Worm (Caenorhabditis elegans) whole organism, late embryonic: ENCODE data around the gene srd-51.

Experiments
- C38D4.7 ChIP-seq: fragments of 200-800 bp; sonication (Bioruptor generic); optimal IDR thresholded peaks from 2 replicates; lab custom pipeline; 2018; ENCODE audit warnings: mild to moderate bottlenecking, missing genetic modification characterization, moderate library complexity, missing compliant biosample characterization
- K02D7.2 ChIP-seq: sonication (generic microtip); optimal IDR thresholded peaks from 2 replicates; lab custom pipeline; 2017; ENCODE audit warnings: mild to moderate bottlenecking, missing genetic modification characterization, missing compliant biosample characterization
- K09A11.1 ChIP-seq: sonication (generic microtip); optimal IDR thresholded peaks from 2 replicates; lab custom pipeline; 2017; ENCODE audit warnings: antibody characterized with exemption, mild to moderate bottlenecking, missing genetic modification characterization, missing compliant biosample characterization; ENCODE audit not compliant: insufficient read depth
- Y22D7AL.16 ChIP-seq: sonication (generic microtip); optimal IDR thresholded peaks from 2 replicates; lab custom pipeline; 2016; ENCODE audit warnings: missing genetic modification characterization, missing compliant biosample characterization
- ahr-1 ChIP-seq: sonication (generic microtip); optimal IDR thresholded peaks from 2 replicates; lab custom pipeline; 2016; ENCODE audit warnings: missing genetic modification characterization, missing compliant biosample characterization
- ceh-14 ChIP-seq: sonication (generic microtip); optimal IDR thresholded peaks from 2 replicates; lab custom pipeline; 2016; ENCODE audit warnings: missing genotype, missing genetic modification characterization, missing compliant biosample characterization
- ceh-18 ChIP-seq: sonication (generic microtip); optimal IDR thresholded peaks from 2 replicates; lab custom pipeline; 2016; ENCODE audit warnings: missing genetic modification characterization, missing compliant biosample characterization
- ceh-2 ChIP-seq: sonication (generic microtip); optimal IDR thresholded peaks from 2 replicates; lab custom pipeline; 2016; ENCODE audit warnings: missing genotype, missing genetic modification characterization, missing compliant biosample characterization
- ceh-22 ChIP-seq: sonication (generic microtip); optimal IDR thresholded peaks from 2 replicates; lab custom pipeline; 2017; ENCODE audit warnings: missing biosample characterization, missing genetic modification characterization
- ceh-30 ChIP-seq: fragments of 150-350 bp; optimal IDR thresholded peaks from 2 replicates; lab custom pipeline; 2014; ENCODE audit warnings: missing biosample characterization, missing genetic modification characterization
- ceh-34 ChIP-seq: sonication (generic microtip); optimal IDR thresholded peaks from 2 replicates; lab custom pipeline; 2016; ENCODE audit warnings: mild to moderate bottlenecking, missing genetic modification characterization, missing compliant biosample characterization
- ceh-48 ChIP-seq: sonication (generic microtip); optimal IDR thresholded peaks from 2 replicates; lab custom pipeline; 2016; ENCODE audit warnings: missing genetic modification characterization, inconsistent platforms, missing compliant biosample characterization
- ceh-6 ChIP-seq: fragments of 200-800 bp; sonication (Bioruptor generic); optimal IDR thresholded peaks from 2 replicates; lab custom pipeline; 2018; ENCODE audit warnings: mild to moderate bottlenecking, missing genetic modification characterization, missing compliant biosample characterization
- ceh-9 ChIP-seq: sonication (generic microtip); optimal IDR thresholded peaks from 2 replicates; lab custom pipeline; 2016; ENCODE audit warnings: mild to moderate bottlenecking, missing genetic modification characterization, inconsistent platforms, missing compliant biosample characterization
- che-1 ChIP-seq: sonication (generic microtip); optimal IDR thresholded peaks from 2 replicates; lab custom pipeline; 2016; ENCODE audit warnings: mild to moderate bottlenecking, missing genetic modification characterization, missing compliant biosample characterization
- dmd-4 ChIP-seq: sonication (generic microtip); optimal IDR thresholded peaks from 2 replicates; lab custom pipeline; 2016; ENCODE audit warnings: borderline replicate concordance, missing genetic modification characterization, missing compliant biosample characterization
- dve-1 ChIP-seq: sonication (generic microtip); optimal IDR thresholded peaks from 2 replicates; lab custom pipeline; 2017; ENCODE audit warnings: antibody characterized with exemption, mild to moderate bottlenecking, missing genetic modification characterization, missing compliant biosample characterization
- elt-2 ChIP-seq: sonication (generic microtip); optimal IDR thresholded peaks from 2 replicates; lab custom pipeline; 2016; ENCODE audit warnings: missing genetic modification reagents, missing genetic modification characterization, missing compliant biosample characterization
- elt-4 ChIP-seq: sonication (generic microtip); optimal IDR thresholded peaks from 2 replicates; lab custom pipeline; 2016; ENCODE audit warnings: missing genetic modification characterization, missing compliant biosample characterization
- ets-4 ChIP-seq: sonication (generic microtip); optimal IDR thresholded peaks from 2 replicates; lab custom pipeline; 2016; ENCODE audit warnings: missing genetic modification characterization, missing compliant biosample characterization
- eyg-1 ChIP-seq: sonication (generic microtip); optimal IDR thresholded peaks from 2 replicates; lab custom pipeline; 2016; ENCODE audit warnings: missing genotype, missing genetic modification characterization, missing compliant biosample characterization
- fkh-10 ChIP-seq: fragments of 150-350 bp; optimal IDR thresholded peaks from 2 replicates; lab custom pipeline; 2014; ENCODE audit warnings: missing biosample characterization, missing genetic modification reagents, missing genetic modification characterization
- fkh-6 ChIP-seq: sonication (generic microtip); optimal IDR thresholded peaks from 2 replicates; lab custom pipeline; 2016; ENCODE audit warnings: missing genetic modification characterization, missing compliant biosample characterization
- gmeb-2 ChIP-seq: sonication (generic microtip); optimal IDR thresholded peaks from 2 replicates; lab custom pipeline; 2016; ENCODE audit warnings: missing genetic modification characterization, inconsistent platforms, missing compliant biosample characterization
- hlh-13 ChIP-seq: fragments of 200-800 bp; sonication (Bioruptor generic); optimal IDR thresholded peaks from 2 replicates; lab custom pipeline; 2018; ENCODE audit warnings: mild to moderate bottlenecking, missing genetic modification characterization, missing compliant biosample characterization
- hlh-30 ChIP-seq: sonication (generic microtip); optimal IDR thresholded peaks from 2 replicates; lab custom pipeline; 2017; ENCODE audit warnings: antibody characterized with exemption, missing genetic modification characterization, missing compliant biosample characterization; ENCODE audit not compliant: insufficient read depth
- hlh-6 ChIP-seq: sonication (generic microtip); optimal IDR thresholded peaks from 2 replicates; lab custom pipeline; 2016; ENCODE audit warnings: missing genotype, missing genetic modification characterization, missing compliant biosample characterization
- lim-6 ChIP-seq: sonication (generic microtip); optimal IDR thresholded peaks from 2 replicates; lab custom pipeline; 2016; ENCODE audit warnings: missing genetic modification characterization, missing compliant biosample characterization
- madf-2 ChIP-seq: sonication (generic microtip); optimal IDR thresholded peaks from 2 replicates; lab custom pipeline; 2017; ENCODE audit warnings: missing genetic modification characterization, missing compliant biosample characterization
- mec-3 ChIP-seq: sonication (generic microtip); optimal IDR thresholded peaks from 2 replicates; lab custom pipeline; 2016; ENCODE audit warnings: borderline replicate concordance, missing genetic modification characterization, missing compliant biosample characterization
- nfya-1 ChIP-seq: sonication (generic microtip); optimal IDR thresholded peaks from 2 replicates; lab custom pipeline; 2017; ENCODE audit warnings: missing genetic modification characterization, mild to moderate bottlenecking, missing compliant biosample characterization, antibody characterized with exemption, moderate library complexity
- nhr-232 ChIP-seq: sonication (generic microtip); optimal IDR thresholded peaks from 2 replicates; lab custom pipeline; 2016; ENCODE audit warnings: missing genetic modification characterization, missing compliant biosample characterization
- npax-4 ChIP-seq: sonication (generic microtip); optimal IDR thresholded peaks from 2 replicates; lab custom pipeline; 2016; ENCODE audit warnings: missing genetic modification characterization, missing compliant biosample characterization
- odd-2 ChIP-seq: sonication (generic microtip); optimal IDR thresholded peaks from 2 replicates; lab custom pipeline; 2017; ENCODE audit warnings: antibody characterized with exemption, mild to moderate bottlenecking, missing genetic modification characterization, missing compliant biosample characterization
- pag-3 ChIP-seq: sonication (generic microtip); optimal IDR thresholded peaks from 2 replicates; lab custom pipeline; 2016; ENCODE audit warnings: missing compliant biosample characterization, missing genetic modification characterization, borderline replicate concordance
- pat-9 ChIP-seq: fragments of 200-800 bp; sonication (Bioruptor generic); optimal IDR thresholded peaks from 2 replicates; lab custom pipeline; 2018; ENCODE audit warnings: mild to moderate bottlenecking, missing genetic modification characterization, moderate library complexity, missing compliant biosample characterization
- pax-1 ChIP-seq: fragments of 150-350 bp; optimal IDR thresholded peaks from 2 replicates; lab custom pipeline; 2014; ENCODE audit warnings: missing biosample characterization, missing genetic modification characterization
- pha-2 ChIP-seq: sonication (generic microtip); optimal IDR thresholded peaks from 2 replicates; lab custom pipeline; 2017; ENCODE audit warnings: mild to moderate bottlenecking, missing genetic modification characterization, missing compliant biosample characterization
- pha-4 ChIP-seq: fragments of 150-350 bp; optimal IDR thresholded peaks from 2 replicates; lab custom pipeline; 2018; ENCODE audit warnings: missing biosample characterization, missing genetic modification reagents, missing genetic modification characterization
- pros-1 ChIP-seq: fragments of 150-350 bp; optimal IDR thresholded peaks from 2 replicates; lab custom pipeline; 2014; ENCODE audit warnings: missing biosample characterization, missing genetic modification reagents, missing genetic modification characterization
- ref-2 ChIP-seq: sonication (generic microtip); optimal IDR thresholded peaks from 2 replicates; lab custom pipeline; 2016; ENCODE audit warnings: missing genetic modification characterization, missing compliant biosample characterization
- rnt-1 ChIP-seq: sonication (generic microtip); optimal IDR thresholded peaks from 2 replicates; lab custom pipeline; 2016; ENCODE audit warnings: missing genetic modification characterization, missing compliant biosample characterization
- sox-2 ChIP-seq: fragments of 200-800 bp; sonication (Bioruptor generic); IDR thresholded peaks from 2 replicates; pipeline ENCODE4 v1.3.6; 2022; ENCODE audit warnings: missing genetic modification reagents, missing genetic modification characterization, missing compliant biosample characterization
- sox-4 ChIP-seq: sonication (generic microtip); optimal IDR thresholded peaks from 2 replicates; lab custom pipeline; 2017; ENCODE audit warnings: mild to moderate bottlenecking, missing genetic modification characterization, inconsistent platforms, missing compliant biosample characterization
- tbx-2 ChIP-seq: sonication (generic microtip); optimal IDR thresholded peaks from 2 replicates; lab custom pipeline; 2016; ENCODE audit warnings: missing genetic modification characterization, missing compliant biosample characterization
- tbx-7 ChIP-seq: sonication (generic microtip); optimal IDR thresholded peaks from 2 replicates; lab custom pipeline; 2016; ENCODE audit warnings: missing genotype, missing genetic modification characterization, missing compliant biosample characterization
- ttx-3 ChIP-seq: sonication (generic microtip); optimal IDR thresholded peaks from 2 replicates; lab custom pipeline; 2016; ENCODE audit warnings: missing genetic modification reagents, missing genetic modification characterization, missing compliant biosample characterization
- unc-3 ChIP-seq, 2 experiments: fragments of 200-800 bp in 1 of 2; sonication (Bioruptor generic) in 1 of 2; sonication (generic microtip) in 1 of 2; conservative IDR thresholded peaks in 1 of 2; optimal IDR thresholded peaks in 1 of 2; 2 replicates each; pipeline versions ENCODE4 v1.3.6 to Lab custom; 2016 to 2022; ENCODE audit warnings: missing compliant biosample characterization in 2 of 2, missing genetic modification characterization in 2 of 2, missing genetic modification reagents in 1 of 2
- unc-42 ChIP-seq: sonication (generic microtip); optimal IDR thresholded peaks from 2 replicates; lab custom pipeline; 2016; ENCODE audit warnings: missing genotype, missing genetic modification characterization, missing compliant biosample characterization
- unc-55 ChIP-seq: sonication (generic microtip); optimal IDR thresholded peaks from 2 replicates; lab custom pipeline; 2017; ENCODE audit warnings: missing biosample characterization, missing genetic modification reagents, missing genetic modification characterization
- unc-86 ChIP-seq: sonication (generic microtip); optimal IDR thresholded peaks from 2 replicates; lab custom pipeline; 2016; ENCODE audit warnings: missing genetic modification characterization, missing compliant biosample characterization

srd-51 gene

DNA sequence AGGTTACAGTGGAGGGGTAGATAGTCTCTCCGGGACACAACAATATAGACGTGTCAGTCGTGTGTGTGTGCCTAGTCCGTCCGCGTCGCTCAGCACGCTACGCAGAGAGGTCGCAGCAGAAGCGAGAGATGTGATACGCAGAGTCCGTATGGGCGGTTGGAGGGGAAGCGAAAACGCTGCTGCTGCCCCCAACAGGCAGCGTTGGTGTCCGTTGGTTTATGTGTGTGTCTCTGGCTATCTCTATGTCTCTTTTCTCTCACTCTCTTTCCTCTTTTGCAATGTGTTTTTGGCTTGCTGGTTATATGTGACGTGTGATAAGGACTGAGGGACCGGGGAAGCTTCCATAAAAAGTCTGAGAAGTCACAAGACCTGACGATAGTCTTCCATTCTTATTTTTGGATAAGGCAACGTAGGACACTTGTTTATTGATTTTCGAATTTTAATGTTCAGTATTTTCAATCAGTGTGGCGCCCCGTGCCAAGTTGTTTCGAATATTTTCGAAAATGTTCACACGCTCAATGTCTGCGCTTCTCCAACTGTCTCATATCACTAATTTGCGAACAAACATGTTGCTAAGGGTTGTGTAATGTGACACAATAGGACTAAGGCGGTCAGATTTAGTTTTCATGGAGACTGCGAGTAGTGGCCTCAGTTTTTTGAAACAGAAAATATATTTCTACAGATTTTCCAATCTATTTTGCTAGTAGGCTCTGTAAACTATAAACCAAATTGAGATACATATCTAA, 42.8 kb upstream of the srd-51 start, which contains the start of gene pab-2:
Gene pab-2 (minus strand): TSS at position 69 of the 746 bp plus-strand sequence.
- no peak for TF ChIP-seq ceh-2
- TF ChIP-seq dve-1 (tag; lab: Kevin White, UChicago): peak; percentile 79
- no peak for TF ChIP-seq elt-4 (tag; lab: Kevin White, UChicago)
- TF ChIP-seq lim-6 (tag; lab: Kevin White, UChicago): no peak
- peak; percentile 40 for TF ChIP-seq pat-9 (tag; lab: Kevin White, UChicago)
- TF ChIP-seq pha-2: no peak
- no peak for TF ChIP-seq ahr-1 (tag; lab: Kevin White, UChicago)
- TF ChIP-seq sox-2 (GFP tag; lab: Robert Waterston, UW): no peak; the same call in 1 of the 2 replicates
- no peak for TF ChIP-seq ets-4 (tag; lab: Kevin White, UChicago)
- peak; percentile 26 for TF ChIP-seq ceh-6
- TF ChIP-seq npax-4 (tag; lab: Kevin White, UChicago): no peak
- TF ChIP-seq pax-1: no peak
- no peak for TF ChIP-seq ceh-9 (tag; lab: Kevin White, UChicago)
- TF ChIP-seq dmd-4: no peak
- TF ChIP-seq rnt-1 (tag; lab: Kevin White, UChicago): peak; percentile 61
- TF ChIP-seq pag-3 (tag; lab: Kevin White, UChicago): no peak
- peak; percentile 69 for TF ChIP-seq ceh-18 (tag; lab: Kevin White, UChicago)
- TF ChIP-seq gmeb-2 (tag; lab: Kevin White, UChicago): no peak
- TF ChIP-seq hlh-6 (tag; lab: Kevin White, UChicago): no peak
- no peak for TF ChIP-seq tbx-7 (tag; lab: Kevin White, UChicago)
- no peak for TF ChIP-seq K02D7.2
- TF ChIP-seq ceh-22 (tag; lab: Kevin White, UChicago): no peak
- peak; percentile 76 for TF ChIP-seq pros-1
- TF ChIP-seq unc-55: peak; percentile 75
- peak; percentile 80 for TF ChIP-seq ref-2 (tag; lab: Kevin White, UChicago)
- TF ChIP-seq fkh-6 (tag; lab: Kevin White, UChicago): no peak
- peak; percentile 65 for TF ChIP-seq hlh-30 (tag; lab: Kevin White, UChicago)
- TF ChIP-seq nfya-1: peak; percentile 88
- TF ChIP-seq fkh-10 (GFP tag; lab: Kevin White, UChicago): no peak
- TF ChIP-seq unc-42: peak; percentile 56
- TF ChIP-seq unc-86 (tag; lab: Kevin White, UChicago): peak; percentile 14
- TF ChIP-seq Y22D7AL.16: no peak
- TF ChIP-seq madf-2 (tag; lab: Kevin White, UChicago): peak; percentile 21
- TF ChIP-seq sox-4 (tag; lab: Kevin White, UChicago): peak; percentile 38
- peak; percentile 92 for TF ChIP-seq tbx-2 (tag; lab: Kevin White, UChicago)
- TF ChIP-seq che-1 (tag; lab: Kevin White, UChicago): no peak
- TF ChIP-seq ttx-3 (tag; lab: Kevin White, UChicago): no peak
- no peak for TF ChIP-seq hlh-13 (GFP tag; lab: Kevin White, UChicago)
- no peak for TF ChIP-seq C38D4.7 (GFP tag; lab: Kevin White, UChicago)
- peak; percentile 58 for TF ChIP-seq nhr-232 (tag; lab: Kevin White, UChicago)
- TF ChIP-seq eyg-1 (tag; lab: Kevin White, UChicago): peak; percentile 10
- peak; percentile 9 for TF ChIP-seq ceh-14 (tag; lab: Kevin White, UChicago)
- TF ChIP-seq ceh-30: no peak
- TF ChIP-seq pha-4: no peak
- TF ChIP-seq ceh-34 (tag; lab: Kevin White, UChicago): peak; percentile 67
- peak; percentile 69 for TF ChIP-seq elt-2 (tag; lab: Kevin White, UChicago)
- TF ChIP-seq odd-2: no peak
- no peak for TF ChIP-seq mec-3 (tag; lab: Kevin White, UChicago)
- peak; percentile 13 for TF ChIP-seq ceh-48
- no peak for TF ChIP-seq K09A11.1 (tag; lab: Kevin White, UChicago)
- 0 out of 2 replicates have a peak, but pooled peaks have one; percentile 39 for TF ChIP-seq unc-3 (GFP tag; conservative IDR thresholded peaks at IDR 0.05; lab: Robert Waterston, UW)
- no peak for TF ChIP-seq unc-3 (tag; optimal IDR thresholded peaks at IDR 0.05; lab: Kevin White, UChicago)
